Worm (Caenorhabditis elegans) whole organism, L3 larva: Measurements from ENCODE around the gene F15H10.8.

Source experiments
- R02D3.7 ChIP-seq: fragments of 150-350 bp; optimal IDR thresholded peaks from 2 replicates; lab custom pipeline; 2014; ENCODE audit warnings: missing biosample characterization, missing genetic modification characterization
- ZK546.5 ChIP-seq: sonication (generic microtip); optimal IDR thresholded peaks from 2 replicates; lab custom pipeline; 2017; ENCODE audit warnings: missing biosample characterization, missing genetic modification characterization
- ama-1 ChIP-seq: fragments of 150-350 bp; optimal IDR thresholded peaks from 2 replicates; lab custom pipeline; 2018
- ceh-28 ChIP-seq: fragments of 150-350 bp; optimal IDR thresholded peaks from 2 replicates; lab custom pipeline; 2014; ENCODE audit warnings: missing biosample characterization, missing genetic modification reagents, missing genetic modification characterization
- egl-27 ChIP-seq: sonication (generic microtip); optimal IDR thresholded peaks from 4 replicates; lab custom pipeline; 2017; ENCODE audit warnings: missing biosample characterization, missing genetic modification reagents, missing genetic modification characterization
- egl-5 ChIP-seq: fragments of 150-350 bp; optimal IDR thresholded peaks from 2 replicates; lab custom pipeline; 2017; ENCODE audit warnings: missing biosample characterization, missing genetic modification reagents, missing genetic modification characterization, inconsistent platforms
- elt-2 ChIP-seq: sonication (generic microtip); optimal IDR thresholded peaks from 2 replicates; lab custom pipeline; 2016; ENCODE audit warnings: missing genetic modification reagents, mild to moderate bottlenecking, missing genetic modification characterization, missing compliant biosample characterization
- elt-3 ChIP-seq, 3 experiments: fragments of 150-350 bp in 1 of 3; sonication (generic microtip) in 2 of 3; optimal IDR thresholded peaks; 2 replicates in 2 of 3; 4 replicates in 1 of 3; lab custom pipeline; 2014 to 2017; ENCODE audit warnings: missing biosample characterization in 3 of 3, missing genetic modification characterization in 3 of 3
- eor-1 ChIP-seq, 2 experiments: fragments of 150-350 bp; optimal IDR thresholded peaks; 2 replicates each; lab custom pipeline; 2014 to 2018; ENCODE audit warnings: missing biosample characterization in 2 of 2, missing genetic modification characterization in 2 of 2
- fkh-10 ChIP-seq: sonication (generic microtip); optimal IDR thresholded peaks from 2 replicates; lab custom pipeline; 2017; ENCODE audit warnings: missing biosample characterization, missing genetic modification reagents, missing genetic modification characterization
- fkh-2 ChIP-seq: fragments of 150-350 bp; optimal IDR thresholded peaks from 2 replicates; lab custom pipeline; 2014; ENCODE audit warnings: missing biosample characterization, missing genetic modification reagents, missing genetic modification characterization
- hmg-11 ChIP-seq: sonication (generic microtip); optimal IDR thresholded peaks from 2 replicates; lab custom pipeline; 2016; ENCODE audit warnings: missing genetic modification characterization, missing compliant biosample characterization
- jun-1 ChIP-seq: fragments of 150-350 bp; optimal IDR thresholded peaks from 2 replicates; lab custom pipeline; 2014; ENCODE audit warnings: missing biosample characterization, missing genetic modification reagents, missing genetic modification characterization
- lin-15B ChIP-seq: fragments of 150-350 bp; optimal IDR thresholded peaks from 2 replicates; lab custom pipeline; 2014; ENCODE audit warnings: missing biosample characterization, missing genetic modification characterization
- lsy-12 ChIP-seq: sonication (generic microtip); optimal IDR thresholded peaks from 2 replicates; lab custom pipeline; 2016; ENCODE audit warnings: mild to moderate bottlenecking, missing genetic modification characterization, missing compliant biosample characterization
- mml-1 ChIP-seq: fragments of 150-350 bp; sonication (generic microtip); optimal IDR thresholded peaks from 3 replicates; lab custom pipeline; 2014; ENCODE audit warnings: missing biosample characterization, missing genetic modification characterization
- nfya-1 ChIP-seq: sonication (generic microtip); optimal IDR thresholded peaks from 2 replicates; lab custom pipeline; 2017; ENCODE audit warnings: missing genetic modification characterization, mild to moderate bottlenecking, missing compliant biosample characterization, antibody characterized with exemption, moderate library complexity; ENCODE audit not compliant: insufficient read depth
- nhr-12 ChIP-seq: fragments of 150-350 bp; optimal IDR thresholded peaks from 2 replicates; lab custom pipeline; 2014; ENCODE audit warnings: missing biosample characterization, missing genetic modification characterization
- nhr-25 ChIP-seq: sonication (generic microtip); optimal IDR thresholded peaks from 2 replicates; lab custom pipeline; 2017; ENCODE audit warnings: missing biosample characterization, missing genetic modification characterization
- nhr-28 ChIP-seq: fragments of 150-350 bp; optimal IDR thresholded peaks from 2 replicates; lab custom pipeline; 2014; ENCODE audit warnings: missing biosample characterization, missing genetic modification characterization
- nhr-43 ChIP-seq: sonication (generic microtip); optimal IDR thresholded peaks from 2 replicates; lab custom pipeline; 2016; ENCODE audit warnings: mild to moderate bottlenecking, missing genetic modification characterization, missing compliant biosample characterization; ENCODE audit not compliant: poor library complexity, severe bottlenecking
- nhr-67 ChIP-seq: fragments of 150-350 bp; optimal IDR thresholded peaks from 2 replicates; lab custom pipeline; 2014; ENCODE audit warnings: missing biosample characterization, missing genetic modification characterization
- nhr-76 ChIP-seq: fragments of 150-350 bp; sonication (generic microtip); optimal IDR thresholded peaks from 5 replicates; lab custom pipeline; 2014; ENCODE audit warnings: missing biosample characterization, missing genetic modification characterization
- nhr-77 ChIP-seq: fragments of 150-350 bp; optimal IDR thresholded peaks from 2 replicates; lab custom pipeline; 2014; ENCODE audit warnings: missing biosample characterization, missing genetic modification characterization
- pha-4 ChIP-seq: fragments of 150-350 bp; optimal IDR thresholded peaks from 2 replicates; lab custom pipeline; 2014; ENCODE audit warnings: missing biosample characterization, missing genetic modification reagents, missing genetic modification characterization
- pqm-1 ChIP-seq: fragments of 150-350 bp; optimal IDR thresholded peaks from 2 replicates; lab custom pipeline; 2017; ENCODE audit warnings: missing biosample characterization, missing genetic modification characterization, inconsistent platforms
- skn-1 ChIP-seq: fragments of 150-350 bp; optimal IDR thresholded peaks from 2 replicates; lab custom pipeline; 2014; ENCODE audit warnings: missing biosample characterization, missing genetic modification characterization
- tbx-2 ChIP-seq: sonication (generic microtip); optimal IDR thresholded peaks from 2 replicates; lab custom pipeline; 2016; ENCODE audit warnings: mild to moderate bottlenecking, missing genetic modification characterization, missing compliant biosample characterization
- unc-62 ChIP-seq: fragments of 150-350 bp; sonication (generic microtip); optimal IDR thresholded peaks from 4 replicates; lab custom pipeline; 2014; ENCODE audit warnings: missing biosample characterization, missing genetic modification reagents, missing genetic modification characterization
- zag-1 ChIP-seq: fragments of 150-350 bp; optimal IDR thresholded peaks from 2 replicates; lab custom pipeline; 2014; ENCODE audit warnings: missing biosample characterization, missing genetic modification characterization

F15H10.8 gene

ce11 chrV:10406313-10406712 lies 3.6 kb upstream of the F15H10.8 start, which contains the start of gene F15H10.7:
Gene F15H10.7, minus strand, starts transcription at chrV:10406413.
- TF ChIP-seq hmg-11 (tag; lab: Kevin White, UChicago) (no peak), pha-4 (tag; lab: Kevin White, UChicago) (no peak), nfya-1 (tag; lab: Kevin White, UChicago) (no peak), nhr-28 (no peak), unc-62 (GFP tag; lab: Kevin White, UChicago) (no peak), zag-1 (no peak), nhr-76 (tag; lab: Kevin White, UChicago) (no peak), ama-1 (no peak), ceh-28 (no peak), fkh-10 (GFP tag; lab: Kevin White, UChicago) (no peak)
- TF ChIP-seq, all 47 proteins: peak for 0

- TF ChIP-seq skn-1 (no peak), nhr-43 (tag; lab: Kevin White, UChicago) (no peak), lin-15B (tag; lab: Kevin White, UChicago) (no peak), nhr-25 (no peak), nhr-12 (tag; lab: Kevin White, UChicago) (no peak), pqm-1 (tag; lab: Kevin White, UChicago) (no peak), lsy-12 (tag; lab: Kevin White, UChicago) (no peak), tbx-2 (tag; lab: Kevin White, UChicago) (no peak), fkh-10 (GFP tag; lab: Kevin White, UChicago) (no peak), nhr-67 (no peak), fkh-2 (no peak), hmg-11 (tag; lab: Kevin White, UChicago) (no peak), ceh-28 (no peak), egl-27 (no peak), nhr-77 (tag; lab: Kevin White, UChicago) (no peak), egl-5 (tag; lab: Kevin White, UChicago) (no peak), ZK546.5 (tag; lab: Kevin White, UChicago) (no peak), mml-1 (tag; lab: Kevin White, UChicago) (no peak)
Observed at ce11 chrV:10404701-10405100, 2.0 kb upstream of the F15H10.8 start.

ce11 chrV:10399290-10399689 lies 3.4 kb downstream of the F15H10.8 start:
- TF ChIP-seq pha-4 (tag; lab: Kevin White, UChicago) (peak; percentile 53), R02D3.7 (tag; lab: Kevin White, UChicago) (no peak), pqm-1 (tag; lab: Kevin White, UChicago) (peak; percentile 80), eor-1 (tag; optimal IDR thresholded peaks at IDR 0.05; lab: Kevin White, UChicago) (no peak), jun-1 (peak; percentile 14), elt-2 (tag; lab: Kevin White, UChicago) (peak; percentile 96)
- TF ChIP-seq, all 47 proteins: peak for 4

ce11 chrV:10398431-10398830 lies 4.3 kb downstream of the F15H10.8 start, which contains the start of gene ugt-2:
Gene ugt-2, plus strand, starts transcription at chrV:10398801.
- TF ChIP-seq pha-4 (tag; lab: Kevin White, UChicago) (peak; percentile 9), elt-2 (tag; lab: Kevin White, UChicago) (peak; percentile 62), ama-1 (no peak), pqm-1 (tag; lab: Kevin White, UChicago) (peak; percentile 60), elt-3 (tag; optimal IDR thresholded peaks at IDR 0.05; lab: Kevin White, UChicago) (no peak)

ce11 chrV:10395173-10395766 lies 7.4 kb downstream of the F15H10.8 start, which contains the start of the genes col-151 and ugt-1:
Gene col-151, minus strand, starts transcription at chrV:10395223.
Gene ugt-1, plus strand, starts transcription at chrV:10395663.
- TF ChIP-seq elt-2 (tag; lab: Kevin White, UChicago) (peak; percentile 53), pqm-1 (tag; lab: Kevin White, UChicago) (peak; percentile 59), nhr-12 (tag; lab: Kevin White, UChicago) (no peak)
- TF ChIP-seq, all 47 proteins: peak for 2

- no peak for TF ChIP-seq egl-5 (tag; lab: Kevin White, UChicago)
Observed at ce11 chrV:10393708-10394107, 9.0 kb downstream of the F15H10.8 start.
